Worm (Caenorhabditis elegans) whole organism, L3 larva: Measurements from ENCODE around the gene nex-2.

ENCODE experiments used
- ZK546.5 ChIP-seq: sonication (generic microtip); optimal IDR thresholded peaks from 2 replicates; lab custom pipeline; 2017; ENCODE audit warnings: missing biosample characterization, missing genetic modification characterization
- aly-2 ChIP-seq: fragments of 150-350 bp; optimal IDR thresholded peaks from 2 replicates; lab custom pipeline; 2014; ENCODE audit warnings: missing biosample characterization, missing genetic modification characterization
- ama-1 ChIP-seq: fragments of 150-350 bp; optimal IDR thresholded peaks from 2 replicates; lab custom pipeline; 2018
- ceh-16 ChIP-seq: sonication (generic microtip); optimal IDR thresholded peaks from 2 replicates; lab custom pipeline; 2017; ENCODE audit warnings: missing biosample characterization, missing genetic modification characterization
- ceh-28 ChIP-seq: fragments of 150-350 bp; optimal IDR thresholded peaks from 2 replicates; lab custom pipeline; 2014; ENCODE audit warnings: missing biosample characterization, missing genetic modification reagents, missing genetic modification characterization
- ceh-82 ChIP-seq: fragments of 150-350 bp; optimal IDR thresholded peaks from 2 replicates; lab custom pipeline; 2014; ENCODE audit warnings: missing biosample characterization, missing genetic modification characterization
- daf-12 ChIP-seq: fragments of 150-350 bp; optimal IDR thresholded peaks from 2 replicates; lab custom pipeline; 2014; ENCODE audit warnings: missing biosample characterization, missing genetic modification reagents, missing genetic modification characterization
- egl-27 ChIP-seq: sonication (generic microtip); optimal IDR thresholded peaks from 4 replicates; lab custom pipeline; 2017; ENCODE audit warnings: missing biosample characterization, missing genetic modification reagents, missing genetic modification characterization
- egl-5 ChIP-seq: fragments of 150-350 bp; optimal IDR thresholded peaks from 2 replicates; lab custom pipeline; 2017; ENCODE audit warnings: missing biosample characterization, missing genetic modification reagents, missing genetic modification characterization, inconsistent platforms
- elt-1 ChIP-seq: fragments of 150-350 bp; optimal IDR thresholded peaks from 2 replicates; lab custom pipeline; 2014; ENCODE audit warnings: missing biosample characterization, missing genetic modification characterization
- elt-2 ChIP-seq: sonication (generic microtip); optimal IDR thresholded peaks from 2 replicates; lab custom pipeline; 2016; ENCODE audit warnings: missing genetic modification reagents, mild to moderate bottlenecking, missing genetic modification characterization, missing compliant biosample characterization
- elt-3 ChIP-seq, 3 experiments: fragments of 150-350 bp in 1 of 3; sonication (generic microtip) in 2 of 3; optimal IDR thresholded peaks; 2 replicates in 2 of 3; 4 replicates in 1 of 3; lab custom pipeline; 2014 to 2017; ENCODE audit warnings: missing biosample characterization in 3 of 3, missing genetic modification characterization in 3 of 3
- eor-1 ChIP-seq, 2 experiments: fragments of 150-350 bp; optimal IDR thresholded peaks; 2 replicates each; lab custom pipeline; 2014 to 2018; ENCODE audit warnings: missing biosample characterization in 2 of 2, missing genetic modification characterization in 2 of 2
- fkh-10 ChIP-seq: sonication (generic microtip); optimal IDR thresholded peaks from 2 replicates; lab custom pipeline; 2017; ENCODE audit warnings: missing biosample characterization, missing genetic modification reagents, missing genetic modification characterization
- fkh-2 ChIP-seq: fragments of 150-350 bp; optimal IDR thresholded peaks from 2 replicates; lab custom pipeline; 2014; ENCODE audit warnings: missing biosample characterization, missing genetic modification reagents, missing genetic modification characterization
- fos-1 ChIP-seq: fragments of 150-350 bp; optimal IDR thresholded peaks from 2 replicates; lab custom pipeline; 2014; ENCODE audit warnings: missing biosample characterization, missing genetic modification characterization
- hmg-11 ChIP-seq: sonication (generic microtip); optimal IDR thresholded peaks from 2 replicates; lab custom pipeline; 2016; ENCODE audit warnings: missing genetic modification characterization, missing compliant biosample characterization
- jun-1 ChIP-seq: fragments of 150-350 bp; optimal IDR thresholded peaks from 2 replicates; lab custom pipeline; 2014; ENCODE audit warnings: missing biosample characterization, missing genetic modification reagents, missing genetic modification characterization
- lin-15B ChIP-seq: fragments of 150-350 bp; optimal IDR thresholded peaks from 2 replicates; lab custom pipeline; 2014; ENCODE audit warnings: missing biosample characterization, missing genetic modification characterization
- lin-39 ChIP-seq: fragments of 150-350 bp; optimal IDR thresholded peaks from 2 replicates; lab custom pipeline; 2018; ENCODE audit warnings: missing biosample characterization, missing genetic modification reagents, missing genetic modification characterization
- lsy-12 ChIP-seq: sonication (generic microtip); optimal IDR thresholded peaks from 2 replicates; lab custom pipeline; 2016; ENCODE audit warnings: mild to moderate bottlenecking, missing genetic modification characterization, missing compliant biosample characterization
- mdl-1 ChIP-seq: fragments of 150-350 bp; optimal IDR thresholded peaks from 2 replicates; lab custom pipeline; 2014; ENCODE audit warnings: missing biosample characterization, missing genetic modification characterization
- mml-1 ChIP-seq: fragments of 150-350 bp; sonication (generic microtip); optimal IDR thresholded peaks from 3 replicates; lab custom pipeline; 2014; ENCODE audit warnings: missing biosample characterization, missing genetic modification characterization
- nfya-1 ChIP-seq: sonication (generic microtip); optimal IDR thresholded peaks from 2 replicates; lab custom pipeline; 2017; ENCODE audit warnings: missing genetic modification characterization, mild to moderate bottlenecking, missing compliant biosample characterization, antibody characterized with exemption, moderate library complexity; ENCODE audit not compliant: insufficient read depth
- nhr-12 ChIP-seq: fragments of 150-350 bp; optimal IDR thresholded peaks from 2 replicates; lab custom pipeline; 2014; ENCODE audit warnings: missing biosample characterization, missing genetic modification characterization
- nhr-23 ChIP-seq: fragments of 150-350 bp; optimal IDR thresholded peaks from 2 replicates; lab custom pipeline; 2014; ENCODE audit warnings: missing biosample characterization, missing genetic modification reagents, missing genetic modification characterization
- nhr-237 ChIP-seq: fragments of 150-350 bp; optimal IDR thresholded peaks from 2 replicates; lab custom pipeline; 2014; ENCODE audit warnings: missing biosample characterization, missing genetic modification characterization
- nhr-25 ChIP-seq: sonication (generic microtip); optimal IDR thresholded peaks from 2 replicates; lab custom pipeline; 2017; ENCODE audit warnings: missing biosample characterization, missing genetic modification characterization
- nhr-28 ChIP-seq: fragments of 150-350 bp; optimal IDR thresholded peaks from 2 replicates; lab custom pipeline; 2014; ENCODE audit warnings: missing biosample characterization, missing genetic modification characterization
- nhr-67 ChIP-seq: fragments of 150-350 bp; optimal IDR thresholded peaks from 2 replicates; lab custom pipeline; 2014; ENCODE audit warnings: missing biosample characterization, missing genetic modification characterization
- nhr-76 ChIP-seq: fragments of 150-350 bp; sonication (generic microtip); optimal IDR thresholded peaks from 5 replicates; lab custom pipeline; 2014; ENCODE audit warnings: missing biosample characterization, missing genetic modification characterization
- nhr-77 ChIP-seq: fragments of 150-350 bp; optimal IDR thresholded peaks from 2 replicates; lab custom pipeline; 2014; ENCODE audit warnings: missing biosample characterization, missing genetic modification characterization
- pha-4 ChIP-seq: fragments of 150-350 bp; optimal IDR thresholded peaks from 2 replicates; lab custom pipeline; 2014; ENCODE audit warnings: missing biosample characterization, missing genetic modification reagents, missing genetic modification characterization
- pqm-1 ChIP-seq: fragments of 150-350 bp; optimal IDR thresholded peaks from 2 replicates; lab custom pipeline; 2017; ENCODE audit warnings: missing biosample characterization, missing genetic modification characterization, inconsistent platforms
- skn-1 ChIP-seq: fragments of 150-350 bp; optimal IDR thresholded peaks from 2 replicates; lab custom pipeline; 2014; ENCODE audit warnings: missing biosample characterization, missing genetic modification characterization
- snpc-4 ChIP-seq: fragments of 150-350 bp; optimal IDR thresholded peaks from 2 replicates; lab custom pipeline; 2014; ENCODE audit warnings: missing biosample characterization, missing genetic modification characterization
- tbx-2 ChIP-seq: sonication (generic microtip); optimal IDR thresholded peaks from 2 replicates; lab custom pipeline; 2016; ENCODE audit warnings: mild to moderate bottlenecking, missing genetic modification characterization, missing compliant biosample characterization
- unc-39 ChIP-seq: sonication (generic microtip); optimal IDR thresholded peaks from 4 replicates; lab custom pipeline; 2017; ENCODE audit warnings: missing biosample characterization, missing genetic modification characterization
- unc-62 ChIP-seq: fragments of 150-350 bp; sonication (generic microtip); optimal IDR thresholded peaks from 4 replicates; lab custom pipeline; 2014; ENCODE audit warnings: missing biosample characterization, missing genetic modification reagents, missing genetic modification characterization
- zag-1 ChIP-seq: fragments of 150-350 bp; optimal IDR thresholded peaks from 2 replicates; lab custom pipeline; 2014; ENCODE audit warnings: missing biosample characterization, missing genetic modification characterization
- ztf-11 ChIP-seq: fragments of 150-350 bp; optimal IDR thresholded peaks from 2 replicates; lab custom pipeline; 2014; ENCODE audit warnings: missing biosample characterization, missing genetic modification characterization
- ztf-4 ChIP-seq: fragments of 150-350 bp; optimal IDR thresholded peaks from 2 replicates; lab custom pipeline; 2014; ENCODE audit warnings: missing biosample characterization, missing genetic modification characterization

Gene nex-2

DNA sequence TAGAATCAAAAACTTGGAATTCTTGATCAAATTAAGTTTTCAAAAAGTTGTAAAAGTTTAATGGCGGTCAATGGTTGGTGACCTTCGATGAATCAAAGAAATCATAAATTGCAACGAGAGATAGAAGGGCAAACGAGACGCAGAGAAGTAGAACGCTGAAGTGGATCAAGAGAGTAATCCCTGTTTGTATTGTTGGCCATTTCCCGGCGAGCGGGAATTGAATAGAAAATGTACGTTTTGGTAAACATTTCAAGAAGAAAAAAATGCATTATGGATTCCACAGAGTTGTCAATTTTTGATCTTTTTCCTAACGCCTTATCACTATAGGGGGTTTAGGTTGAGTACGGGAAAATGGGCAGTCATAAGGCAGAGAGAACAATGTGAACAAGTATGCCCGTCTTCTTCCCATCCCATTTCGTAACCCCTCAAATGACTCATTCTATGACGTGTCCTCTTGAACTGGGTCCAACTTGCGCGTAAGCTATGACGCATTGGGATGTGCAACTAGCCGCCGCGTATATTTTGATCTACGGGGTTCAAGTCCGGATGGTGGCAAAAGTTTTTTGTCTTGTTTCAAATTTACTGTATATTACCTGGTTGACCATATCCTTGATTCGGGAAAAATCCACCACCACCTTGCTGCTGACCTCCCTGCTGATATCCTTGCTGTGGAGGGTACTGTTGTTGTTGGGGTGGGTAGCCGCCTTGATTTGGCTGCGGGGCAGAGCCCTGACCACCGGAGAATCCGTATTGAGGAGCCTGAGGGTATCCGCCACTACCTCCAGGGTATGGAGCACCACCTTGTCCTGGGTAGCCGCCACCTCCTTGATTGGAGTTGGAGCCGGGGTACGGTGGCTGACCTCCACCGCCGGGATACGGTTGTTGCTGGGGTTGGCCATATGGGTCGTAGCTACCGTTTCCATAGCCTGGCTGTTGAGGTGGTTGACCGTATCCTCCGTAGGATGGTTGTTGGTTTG is 1.4 kb downstream of the nex-2 start:
- TF ChIP-seq jun-1 (tag; lab: Kevin White, UChicago), result peak; percentile 34
- peak; percentile 46 for TF ChIP-seq fos-1 (tag; lab: Kevin White, UChicago)
- TF ChIP-seq pqm-1 (tag; lab: Kevin White, UChicago), result peak; percentile 24
- TF ChIP-seq skn-1 (tag; lab: Kevin White, UChicago), result no peak
- TF ChIP-seq pha-4 (tag; lab: Kevin White, UChicago), result peak; percentile 34
- peak; percentile 24 for TF ChIP-seq nhr-23 (tag; lab: Kevin White, UChicago)

DNA sequence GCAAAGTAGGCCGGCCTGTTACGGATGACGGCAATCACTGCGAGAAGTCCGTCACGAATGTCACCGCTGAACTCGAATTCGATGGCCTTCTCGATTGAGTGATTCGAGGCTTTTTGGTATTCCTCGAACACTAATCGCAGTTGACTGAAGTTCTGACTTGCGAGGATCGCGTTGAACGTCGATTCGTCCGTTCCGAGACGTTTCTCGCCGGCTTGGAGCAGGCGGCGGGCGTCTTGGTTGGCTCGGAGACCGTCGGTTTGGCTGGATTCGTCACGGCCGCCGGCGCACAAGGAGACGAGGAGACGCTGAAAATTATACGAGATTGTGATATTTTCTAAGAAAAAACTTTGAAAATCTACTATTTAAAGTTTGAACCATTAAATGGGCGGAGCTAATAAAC is 3.9 kb downstream of the nex-2 start:
- no peak for TF ChIP-seq nhr-25 (tag; lab: Kevin White, UChicago)
- no peak for TF ChIP-seq elt-2 (tag; lab: Kevin White, UChicago)
- no peak for TF ChIP-seq snpc-4 (tag; lab: Kevin White, UChicago)
- TF ChIP-seq egl-5 (tag; lab: Kevin White, UChicago), result no peak
- TF ChIP-seq fkh-2 (tag; lab: Kevin White, UChicago), result no peak
- TF ChIP-seq nhr-76 (tag; lab: Kevin White, UChicago), result no peak
- TF ChIP-seq egl-27 (tag; lab: Kevin White, UChicago), result no peak
- TF ChIP-seq fkh-10 (GFP tag; lab: Kevin White, UChicago), result no peak
- no peak for TF ChIP-seq elt-1 (tag; lab: Kevin White, UChicago)
- no peak for TF ChIP-seq elt-3 (tag; optimal IDR thresholded peaks at IDR 0.05; lab: Kevin White, UChicago)
- TF ChIP-seq mml-1 (tag; lab: Kevin White, UChicago), result no peak
- no peak for TF ChIP-seq nhr-12 (tag; lab: Kevin White, UChicago)
- no peak for TF ChIP-seq ceh-16 (tag; lab: Kevin White, UChicago)

DNA sequence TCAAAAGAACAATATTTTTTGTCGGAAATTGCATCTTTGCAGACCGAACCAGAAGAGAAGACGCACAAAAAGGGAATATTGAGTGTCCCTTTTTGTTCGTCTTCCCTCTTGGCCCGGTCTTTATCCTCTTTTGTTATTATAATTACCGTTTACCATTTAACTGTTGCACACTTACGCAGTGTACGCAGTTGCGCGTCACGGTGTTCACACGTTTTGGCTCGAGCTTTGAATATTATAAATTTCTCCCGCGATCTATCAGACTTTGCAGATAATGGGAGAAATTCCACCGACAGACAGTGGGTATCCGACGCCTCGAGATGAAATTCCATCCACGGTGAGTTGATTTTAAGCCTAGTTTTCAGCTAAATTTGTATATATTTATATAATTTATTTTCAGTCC is 9.4 kb downstream of the nex-2 start, which contains the start of gene sas-7:
sas-7 (plus strand) TSS at position 232 of the 400 bp plus-strand sequence.
- TF ChIP-seq skn-1 (tag; lab: Kevin White, UChicago), result no peak
- TF ChIP-seq nhr-67 (tag; lab: Kevin White, UChicago), result no peak
- TF ChIP-seq snpc-4 (tag; lab: Kevin White, UChicago), result no peak
- no peak for TF ChIP-seq hmg-11 (tag; lab: Kevin White, UChicago)
- TF ChIP-seq elt-3 (tag; optimal IDR thresholded peaks at IDR 0.05; lab: Kevin White, UChicago), result no peak
- TF ChIP-seq nhr-28, result no peak
- TF ChIP-seq lin-15B (tag; lab: Kevin White, UChicago), result no peak
- TF ChIP-seq unc-39 (tag; lab: Kevin White, UChicago), result no peak
- no peak for TF ChIP-seq aly-2 (tag; lab: Kevin White, UChicago)
- TF ChIP-seq lsy-12 (tag; lab: Kevin White, UChicago), result no peak
- TF ChIP-seq mml-1 (tag; lab: Kevin White, UChicago), result no peak
- no peak for TF ChIP-seq ztf-11
- no peak for TF ChIP-seq nfya-1 (tag; lab: Kevin White, UChicago)
- TF ChIP-seq pqm-1 (tag; lab: Kevin White, UChicago), result no peak
- no peak for TF ChIP-seq ztf-4
- TF ChIP-seq unc-62 (GFP tag; lab: Kevin White, UChicago), result no peak

DNA sequence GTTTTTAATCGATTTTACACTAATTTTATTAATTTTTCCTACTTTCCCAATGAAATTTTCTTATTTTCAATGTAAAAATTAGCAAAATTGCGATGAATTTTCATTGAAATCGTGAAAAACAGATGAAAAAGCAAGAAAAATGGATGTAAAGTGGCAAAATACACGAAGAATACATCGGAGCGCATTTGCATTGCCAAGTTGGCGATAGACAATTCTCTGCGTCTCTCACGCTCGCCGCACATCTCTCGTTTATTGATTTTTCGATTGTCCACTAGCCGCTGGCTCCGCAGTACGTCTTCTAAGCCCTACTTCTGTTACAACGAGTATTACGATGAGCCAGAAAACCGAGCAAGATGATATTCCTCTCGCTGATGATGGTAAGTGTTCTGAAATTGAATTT is 11.5 kb downstream of the nex-2 start, which contains the start of gene unc-69:
unc-69 (plus strand) TSS at position 185 of the 400 bp plus-strand sequence.
- TF ChIP-seq unc-62 (GFP tag; lab: Kevin White, UChicago) (no peak), ceh-16 (tag; lab: Kevin White, UChicago) (no peak), ama-1 (lab: Kevin White, UChicago) (no peak), daf-12 (tag; lab: Kevin White, UChicago) (no peak), snpc-4 (tag; lab: Kevin White, UChicago) (peak; percentile 28), elt-1 (tag; lab: Kevin White, UChicago) (no peak), skn-1 (tag; lab: Kevin White, UChicago) (no peak), nhr-25 (tag; lab: Kevin White, UChicago) (peak; percentile 12), pha-4 (tag; lab: Kevin White, UChicago) (peak; percentile 80), aly-2 (tag; lab: Kevin White, UChicago) (no peak), jun-1 (tag; lab: Kevin White, UChicago) (no peak), ceh-82 (no peak), hmg-11 (tag; lab: Kevin White, UChicago) (peak; percentile 88), zag-1 (tag; lab: Kevin White, UChicago) (no peak), elt-2 (tag; lab: Kevin White, UChicago) (peak; percentile 7), ceh-28 (tag; lab: Kevin White, UChicago) (peak; percentile 88), nhr-237 (tag; lab: Kevin White, UChicago) (no peak), ZK546.5 (tag; lab: Kevin White, UChicago) (no peak), eor-1 (tag; optimal IDR thresholded peaks at IDR 0.05; lab: Kevin White, UChicago) (no peak), lsy-12 (tag; lab: Kevin White, UChicago) (no peak), tbx-2 (tag; lab: Kevin White, UChicago) (no peak), mdl-1 (tag; lab: Kevin White, UChicago) (no peak), nhr-77 (tag; lab: Kevin White, UChicago) (no peak), nhr-28 (no peak), lin-39 (tag; lab: Kevin White, UChicago) (peak; percentile 79), lin-15B (tag; lab: Kevin White, UChicago) (peak; percentile 86), mml-1 (tag; lab: Kevin White, UChicago) (no peak), ztf-4 (no peak), nhr-67 (tag; lab: Kevin White, UChicago) (no peak), egl-5 (tag; lab: Kevin White, UChicago) (peak; percentile 37)
